Worm (Caenorhabditis elegans) whole organism, late embryonic: ENCODE data around the gene C26D10.6.

Experiments
- C08G9.2 ChIP-seq: sonication (generic microtip); optimal IDR thresholded peaks from 2 replicates; lab custom pipeline; 2016; ENCODE audit warnings: mild to moderate bottlenecking, missing genetic modification characterization, moderate library complexity, missing compliant biosample characterization
- C38D4.7 ChIP-seq: fragments of 200-800 bp; sonication (Bioruptor generic); optimal IDR thresholded peaks from 2 replicates; lab custom pipeline; 2018; ENCODE audit warnings: mild to moderate bottlenecking, missing genetic modification characterization, moderate library complexity, missing compliant biosample characterization
- F13H6.1 ChIP-seq: sonication (generic microtip); optimal IDR thresholded peaks from 2 replicates; lab custom pipeline; 2016; ENCODE audit warnings: missing genetic modification characterization, missing compliant biosample characterization
- K09A11.1 ChIP-seq: sonication (generic microtip); optimal IDR thresholded peaks from 2 replicates; lab custom pipeline; 2017; ENCODE audit warnings: antibody characterized with exemption, mild to moderate bottlenecking, missing genetic modification characterization, missing compliant biosample characterization; ENCODE audit not compliant: insufficient read depth
- T23F11.4 ChIP-seq: fragments of 200-800 bp; sonication (Bioruptor generic); optimal IDR thresholded peaks from 2 replicates; lab custom pipeline; 2018; ENCODE audit warnings: mild to moderate bottlenecking, missing genetic modification characterization, missing compliant biosample characterization
- Y22D7AL.16 ChIP-seq: sonication (generic microtip); optimal IDR thresholded peaks from 2 replicates; lab custom pipeline; 2016; ENCODE audit warnings: missing genetic modification characterization, missing compliant biosample characterization
- ceh-14 ChIP-seq: sonication (generic microtip); optimal IDR thresholded peaks from 2 replicates; lab custom pipeline; 2016; ENCODE audit warnings: missing genotype, missing genetic modification characterization, missing compliant biosample characterization
- ceh-19 ChIP-seq: fragments of 200-800 bp; sonication (Bioruptor generic); optimal IDR thresholded peaks from 2 replicates; lab custom pipeline; 2018; ENCODE audit warnings: mild to moderate bottlenecking, missing genetic modification characterization, missing compliant biosample characterization
- ceh-2 ChIP-seq: sonication (generic microtip); optimal IDR thresholded peaks from 2 replicates; lab custom pipeline; 2016; ENCODE audit warnings: missing genotype, missing genetic modification characterization, missing compliant biosample characterization
- ceh-22 ChIP-seq: sonication (generic microtip); optimal IDR thresholded peaks from 2 replicates; lab custom pipeline; 2017; ENCODE audit warnings: missing biosample characterization, missing genetic modification characterization
- ceh-45 ChIP-seq: fragments of 200-800 bp; sonication (Bioruptor generic); IDR thresholded peaks from 2 replicates; pipeline ENCODE4 v1.3.6; 2022; ENCODE audit warnings: missing genetic modification reagents, missing genetic modification characterization, missing compliant biosample characterization
- ceh-6 ChIP-seq: fragments of 200-800 bp; sonication (Bioruptor generic); optimal IDR thresholded peaks from 2 replicates; lab custom pipeline; 2018; ENCODE audit warnings: mild to moderate bottlenecking, missing genetic modification characterization, missing compliant biosample characterization
- ceh-9 ChIP-seq: sonication (generic microtip); optimal IDR thresholded peaks from 2 replicates; lab custom pipeline; 2016; ENCODE audit warnings: mild to moderate bottlenecking, missing genetic modification characterization, inconsistent platforms, missing compliant biosample characterization
- che-1 ChIP-seq: sonication (generic microtip); optimal IDR thresholded peaks from 2 replicates; lab custom pipeline; 2016; ENCODE audit warnings: mild to moderate bottlenecking, missing genetic modification characterization, missing compliant biosample characterization
- dmd-4 ChIP-seq: sonication (generic microtip); optimal IDR thresholded peaks from 2 replicates; lab custom pipeline; 2016; ENCODE audit warnings: borderline replicate concordance, missing genetic modification characterization, missing compliant biosample characterization
- dve-1 ChIP-seq: sonication (generic microtip); optimal IDR thresholded peaks from 2 replicates; lab custom pipeline; 2017; ENCODE audit warnings: antibody characterized with exemption, mild to moderate bottlenecking, missing genetic modification characterization, missing compliant biosample characterization
- elt-2 ChIP-seq: sonication (generic microtip); optimal IDR thresholded peaks from 2 replicates; lab custom pipeline; 2016; ENCODE audit warnings: missing genetic modification reagents, missing genetic modification characterization, missing compliant biosample characterization
- elt-4 ChIP-seq: sonication (generic microtip); optimal IDR thresholded peaks from 2 replicates; lab custom pipeline; 2016; ENCODE audit warnings: missing genetic modification characterization, missing compliant biosample characterization
- eyg-1 ChIP-seq: sonication (generic microtip); optimal IDR thresholded peaks from 2 replicates; lab custom pipeline; 2016; ENCODE audit warnings: missing genotype, missing genetic modification characterization, missing compliant biosample characterization
- fax-1 ChIP-seq: sonication (generic microtip); optimal IDR thresholded peaks from 2 replicates; lab custom pipeline; 2016; ENCODE audit warnings: missing genotype, missing genetic modification characterization, missing compliant biosample characterization
- fkh-6 ChIP-seq: sonication (generic microtip); optimal IDR thresholded peaks from 2 replicates; lab custom pipeline; 2016; ENCODE audit warnings: missing genetic modification characterization, missing compliant biosample characterization
- gmeb-2 ChIP-seq: sonication (generic microtip); optimal IDR thresholded peaks from 2 replicates; lab custom pipeline; 2016; ENCODE audit warnings: missing genetic modification characterization, inconsistent platforms, missing compliant biosample characterization
- hlh-13 ChIP-seq: fragments of 200-800 bp; sonication (Bioruptor generic); optimal IDR thresholded peaks from 2 replicates; lab custom pipeline; 2018; ENCODE audit warnings: mild to moderate bottlenecking, missing genetic modification characterization, missing compliant biosample characterization
- hlh-15 ChIP-seq: sonication (generic microtip); optimal IDR thresholded peaks from 2 replicates; lab custom pipeline; 2016; ENCODE audit warnings: missing genetic modification characterization, missing compliant biosample characterization
- hlh-8 ChIP-seq: sonication (generic microtip); optimal IDR thresholded peaks from 2 replicates; lab custom pipeline; 2016; ENCODE audit warnings: missing genotype, missing genetic modification characterization, missing compliant biosample characterization
- lim-6 ChIP-seq: sonication (generic microtip); optimal IDR thresholded peaks from 2 replicates; lab custom pipeline; 2016; ENCODE audit warnings: missing genetic modification characterization, missing compliant biosample characterization
- madf-2 ChIP-seq: sonication (generic microtip); optimal IDR thresholded peaks from 2 replicates; lab custom pipeline; 2017; ENCODE audit warnings: missing genetic modification characterization, missing compliant biosample characterization
- nhr-11 ChIP-seq: fragments of 150-350 bp; optimal IDR thresholded peaks from 2 replicates; lab custom pipeline; 2014; ENCODE audit warnings: missing biosample characterization, missing genetic modification characterization
- nhr-232 ChIP-seq: sonication (generic microtip); optimal IDR thresholded peaks from 2 replicates; lab custom pipeline; 2016; ENCODE audit warnings: missing genetic modification characterization, missing compliant biosample characterization
- pag-3 ChIP-seq: sonication (generic microtip); optimal IDR thresholded peaks from 2 replicates; lab custom pipeline; 2016; ENCODE audit warnings: missing compliant biosample characterization, missing genetic modification characterization, borderline replicate concordance
- pax-1 ChIP-seq: fragments of 150-350 bp; optimal IDR thresholded peaks from 2 replicates; lab custom pipeline; 2014; ENCODE audit warnings: missing biosample characterization, missing genetic modification characterization
- pha-4 ChIP-seq: fragments of 150-350 bp; optimal IDR thresholded peaks from 2 replicates; lab custom pipeline; 2018; ENCODE audit warnings: missing biosample characterization, missing genetic modification reagents, missing genetic modification characterization
- pros-1 ChIP-seq: fragments of 150-350 bp; optimal IDR thresholded peaks from 2 replicates; lab custom pipeline; 2014; ENCODE audit warnings: missing biosample characterization, missing genetic modification reagents, missing genetic modification characterization
- ref-2 ChIP-seq: sonication (generic microtip); optimal IDR thresholded peaks from 2 replicates; lab custom pipeline; 2016; ENCODE audit warnings: missing genetic modification characterization, missing compliant biosample characterization
- sdc-2 ChIP-seq: sonication (generic microtip); optimal IDR thresholded peaks from 2 replicates; lab custom pipeline; 2016; ENCODE audit warnings: missing genotype, missing genetic modification characterization, missing compliant biosample characterization
- sox-2 ChIP-seq: fragments of 200-800 bp; sonication (Bioruptor generic); IDR thresholded peaks from 2 replicates; pipeline ENCODE4 v1.3.6; 2022; ENCODE audit warnings: missing genetic modification reagents, missing genetic modification characterization, missing compliant biosample characterization
- syd-9 ChIP-seq: sonication (generic microtip); optimal IDR thresholded peaks from 2 replicates; lab custom pipeline; 2016; ENCODE audit warnings: mild to moderate bottlenecking, missing genetic modification characterization, moderate library complexity, missing compliant biosample characterization
- tbx-2 ChIP-seq: sonication (generic microtip); optimal IDR thresholded peaks from 2 replicates; lab custom pipeline; 2016; ENCODE audit warnings: missing genetic modification characterization, missing compliant biosample characterization
- tbx-7 ChIP-seq: sonication (generic microtip); optimal IDR thresholded peaks from 2 replicates; lab custom pipeline; 2016; ENCODE audit warnings: missing genotype, missing genetic modification characterization, missing compliant biosample characterization
- unc-3 ChIP-seq, 2 experiments: fragments of 200-800 bp in 1 of 2; sonication (Bioruptor generic) in 1 of 2; sonication (generic microtip) in 1 of 2; conservative IDR thresholded peaks in 1 of 2; optimal IDR thresholded peaks in 1 of 2; 2 replicates each; pipeline versions ENCODE4 v1.3.6 to Lab custom; 2016 to 2022; ENCODE audit warnings: missing compliant biosample characterization in 2 of 2, missing genetic modification characterization in 2 of 2, missing genetic modification reagents in 1 of 2
- unc-42 ChIP-seq: sonication (generic microtip); optimal IDR thresholded peaks from 2 replicates; lab custom pipeline; 2016; ENCODE audit warnings: missing genotype, missing genetic modification characterization, missing compliant biosample characterization
- unc-55 ChIP-seq: sonication (generic microtip); optimal IDR thresholded peaks from 2 replicates; lab custom pipeline; 2017; ENCODE audit warnings: missing biosample characterization, missing genetic modification reagents, missing genetic modification characterization
- zip-5 ChIP-seq: sonication (generic microtip); optimal IDR thresholded peaks from 2 replicates; lab custom pipeline; 2016; ENCODE audit warnings: missing genetic modification characterization, missing compliant biosample characterization
- ztf-16 ChIP-seq: sonication (generic microtip); optimal IDR thresholded peaks from 2 replicates; lab custom pipeline; 2017; ENCODE audit warnings: missing genetic modification characterization, missing compliant biosample characterization

The C26D10.6 gene

DNA sequence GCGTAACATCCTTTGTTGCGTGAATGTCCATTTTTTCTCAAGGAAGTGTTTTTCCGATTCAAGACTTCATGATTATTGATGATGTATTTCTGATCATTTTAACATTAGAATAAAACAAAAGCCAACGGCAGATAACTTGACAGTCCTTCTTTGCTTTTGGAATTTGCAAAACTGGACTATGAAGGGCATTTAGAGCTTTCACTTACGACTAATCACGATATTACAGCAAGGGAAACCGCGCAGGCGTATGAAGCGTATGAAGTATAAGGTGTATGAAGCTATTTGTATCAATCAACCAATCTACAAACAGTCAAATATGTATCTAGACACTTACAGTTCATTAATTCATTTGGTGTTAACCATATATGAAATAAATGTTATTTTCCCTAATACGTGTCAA lies 23.2 kb upstream of the C26D10.6 start:
- TF ChIP-seq T23F11.4 (GFP tag; lab: Kevin White, UChicago) (no peak), pax-1 (tag; lab: Kevin White, UChicago) (no peak), madf-2 (tag; lab: Kevin White, UChicago) (no peak), hlh-13 (GFP tag; lab: Kevin White, UChicago) (no peak), pha-4 (tag; lab: Kevin White, UChicago) (no peak), unc-55 (GFP tag; lab: Kevin White, UChicago) (no peak), sdc-2 (tag; lab: Kevin White, UChicago) (no peak), che-1 (tag; lab: Kevin White, UChicago) (no peak), elt-2 (no peak), ceh-9 (no peak), fkh-6 (no peak), nhr-232 (no peak), tbx-7 (tag; lab: Kevin White, UChicago) (no peak), nhr-11 (no peak), ztf-16 (no peak), ceh-45 (GFP tag; lab: Robert Waterston, UW) (no peak), ceh-14 (tag; lab: Kevin White, UChicago) (no peak)

DNA sequence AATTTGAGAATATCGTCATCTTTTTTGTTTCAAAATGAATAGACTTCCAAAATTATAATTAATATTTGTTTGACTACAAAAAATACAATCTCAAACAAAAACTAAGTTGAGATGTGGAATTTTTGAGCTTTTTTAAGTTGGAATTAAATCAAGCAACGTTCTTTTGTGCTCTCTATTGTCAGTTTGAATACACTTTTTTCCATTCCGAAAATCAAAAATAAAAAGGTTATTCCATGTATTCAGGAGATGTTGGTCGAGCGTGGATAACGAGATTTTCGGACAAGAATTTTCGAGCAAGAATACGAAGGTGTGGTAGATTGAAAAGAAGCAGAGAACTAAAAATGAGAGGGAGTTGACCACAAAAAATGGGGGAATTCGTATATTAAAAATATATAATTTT lies 15.7 kb upstream of the C26D10.6 start:
- TF ChIP-seq T23F11.4 (GFP tag; lab: Kevin White, UChicago), result no peak
- no peak for TF ChIP-seq unc-42 (tag; lab: Kevin White, UChicago)
- no peak for TF ChIP-seq zip-5 (tag; lab: Kevin White, UChicago)
- no peak for TF ChIP-seq hlh-15
- no peak for TF ChIP-seq sdc-2 (tag; lab: Kevin White, UChicago)
- no peak for TF ChIP-seq C08G9.2 (tag; lab: Kevin White, UChicago)

DNA sequence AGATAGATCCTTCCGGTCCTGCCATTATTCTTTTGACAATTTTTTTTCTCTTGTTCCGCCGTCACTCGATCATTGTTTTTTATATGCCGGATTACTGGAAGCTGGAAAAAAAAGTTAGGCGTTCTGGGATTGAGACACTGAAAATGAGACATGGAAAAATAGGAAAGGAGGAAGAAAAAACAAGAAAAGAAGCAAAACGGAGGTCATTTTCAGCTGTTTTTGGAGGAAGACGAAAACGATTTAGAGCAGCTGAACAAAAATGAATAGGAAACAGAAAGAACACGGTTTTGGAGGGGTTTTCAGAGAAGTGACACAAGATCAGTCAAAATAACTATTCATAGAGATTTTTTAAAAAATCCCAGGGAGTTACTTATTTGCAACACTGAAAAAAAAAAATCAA lies 14.6 kb upstream of the C26D10.6 start, which contains the start of gene amt-3:
amt-3 (minus strand) TSS at position 101 of the 400 bp plus-strand sequence.
- no peak for TF ChIP-seq eyg-1
- TF ChIP-seq hlh-13 (GFP tag; lab: Kevin White, UChicago), result no peak
- TF ChIP-seq unc-55 (GFP tag; lab: Kevin White, UChicago), result no peak
- no peak for TF ChIP-seq syd-9 (tag; lab: Kevin White, UChicago)
- no peak for TF ChIP-seq F13H6.1 (tag; lab: Kevin White, UChicago)
- no peak for TF ChIP-seq ceh-19
- no peak for TF ChIP-seq ceh-6 (GFP tag; lab: Kevin White, UChicago)
- TF ChIP-seq ceh-45 (GFP tag; lab: Robert Waterston, UW), result no peak
- TF ChIP-seq madf-2 (tag; lab: Kevin White, UChicago), result no peak
- no peak for TF ChIP-seq dmd-4 (tag; lab: Kevin White, UChicago)
- TF ChIP-seq ceh-2, result no peak
- no peak for TF ChIP-seq hlh-15

DNA sequence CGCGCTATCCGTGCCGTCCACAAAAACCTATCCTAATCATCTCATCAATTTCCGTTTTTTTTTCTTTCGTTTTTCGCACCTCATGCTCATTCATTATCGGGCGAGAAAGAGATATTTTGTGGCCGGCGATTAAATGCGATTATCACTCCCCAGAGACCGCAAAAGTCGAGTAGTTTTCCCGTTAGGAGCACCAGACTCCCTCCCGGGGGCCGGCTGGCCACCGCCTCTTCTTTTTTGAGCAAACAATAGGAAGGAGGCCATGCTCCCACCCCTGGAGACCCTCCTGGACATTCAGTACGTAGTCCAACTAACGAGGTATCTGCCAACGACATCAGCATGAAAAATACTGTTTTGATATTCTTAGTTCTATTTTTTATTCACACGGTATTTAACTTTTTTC lies 6.0 kb upstream of the C26D10.6 start, which contains the start of gene M195.2:
M195.2 (plus strand) TSS at position 301 of the 400 bp plus-strand sequence.
- TF ChIP-seq che-1 (tag; lab: Kevin White, UChicago) (no peak), unc-55 (GFP tag; lab: Kevin White, UChicago) (no peak), pros-1 (no peak), T23F11.4 (GFP tag; lab: Kevin White, UChicago) (no peak), ceh-22 (no peak), gmeb-2 (tag; lab: Kevin White, UChicago) (no peak), ceh-6 (GFP tag; lab: Kevin White, UChicago) (no peak), fkh-6 (no peak), ref-2 (tag; lab: Kevin White, UChicago) (no peak)

DNA sequence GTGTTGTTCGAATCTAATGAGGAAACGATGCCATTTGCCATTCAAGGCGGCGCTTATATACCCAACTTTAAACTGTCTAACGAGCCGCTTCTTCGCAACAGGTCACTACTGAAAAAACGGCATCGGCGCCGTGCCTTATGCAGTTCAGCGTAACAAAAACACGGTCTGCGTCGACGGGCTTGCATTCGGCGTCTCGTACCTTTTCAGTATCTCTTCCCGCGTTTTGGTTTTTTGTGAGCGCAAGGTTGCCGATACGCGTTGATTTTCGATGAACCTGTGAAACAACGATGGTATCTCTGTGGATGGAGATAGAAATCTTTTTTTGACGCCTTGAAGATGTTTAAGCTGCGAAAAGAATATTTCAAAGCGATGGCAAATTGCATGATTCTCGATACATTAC lies 4.8 kb upstream of the C26D10.6 start, which contains the start of gene col-77:
col-77 (minus strand) TSS at position 32 of the 400 bp plus-strand sequence.
- TF ChIP-seq unc-3 (GFP tag; conservative IDR thresholded peaks at IDR 0.05; lab: Robert Waterston, UW) (no peak), unc-3 (tag; optimal IDR thresholded peaks at IDR 0.05; lab: Kevin White, UChicago) (no peak), elt-4 (tag; lab: Kevin White, UChicago) (no peak), hlh-15 (no peak), tbx-2 (no peak), hlh-8 (tag; lab: Kevin White, UChicago) (no peak), K09A11.1 (tag; lab: Kevin White, UChicago) (no peak), ztf-16 (no peak), ceh-9 (no peak), C38D4.7 (GFP tag; lab: Kevin White, UChicago) (no peak), pros-1 (no peak), pag-3 (tag; lab: Kevin White, UChicago) (no peak), lim-6 (tag; lab: Kevin White, UChicago) (no peak), sox-2 (GFP tag; lab: Robert Waterston, UW) (no peak), fkh-6 (no peak), dve-1 (tag; lab: Kevin White, UChicago) (no peak), fax-1 (tag; lab: Kevin White, UChicago) (no peak), ceh-6 (GFP tag; lab: Kevin White, UChicago) (no peak), Y22D7AL.16 (tag; lab: Kevin White, UChicago) (no peak)
